Worm (Caenorhabditis elegans): ENCODE measurements around the gene rpl-20.

DNA sequence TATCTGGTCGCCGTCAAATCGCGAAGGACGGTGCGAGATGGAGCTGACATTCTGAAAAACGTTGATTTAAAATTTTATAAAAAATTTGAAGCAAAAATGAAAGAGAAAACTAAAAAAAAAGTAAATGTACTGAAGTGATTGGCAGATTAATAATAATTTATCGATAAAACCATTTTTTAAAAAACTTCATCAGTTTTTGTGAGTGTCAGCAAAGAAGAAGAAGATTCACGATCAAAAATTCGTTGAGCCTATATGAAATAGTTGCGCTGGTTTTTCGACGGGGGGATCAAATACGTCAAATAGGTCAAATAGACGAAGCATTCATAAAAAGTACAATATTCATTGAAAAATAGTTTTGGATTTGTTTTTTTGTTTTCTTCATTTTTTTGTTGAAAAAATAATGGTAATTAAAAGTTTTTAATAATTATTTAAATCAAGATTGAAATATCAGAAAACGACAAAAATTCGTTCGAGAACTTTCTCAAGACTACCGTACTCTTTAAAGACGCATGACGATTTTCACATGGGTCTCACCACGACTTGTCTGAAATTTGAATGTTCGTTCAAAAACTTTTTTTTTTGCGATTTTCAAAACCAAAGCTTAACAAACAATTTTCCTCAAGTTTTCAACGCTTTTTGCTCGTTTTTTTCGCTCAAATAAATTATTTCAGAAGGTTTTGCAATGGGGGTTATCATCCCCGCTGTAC lies 11.0 kb upstream of the rpl-20 start, which contains the start of the genes memi-1 and cyp-31A3:
- TF ChIP-seq zfh-2 (GFP tag; conservative IDR thresholded peaks at IDR 0.05): no peak
- no peak for TF ChIP-seq unc-130 (GFP tag; optimal IDR thresholded peaks at IDR 0.05)
- TF ChIP-seq rcor-1 (GFP tag; IDR thresholded peaks at IDR 0.05): no peak
- TF ChIP-seq pha-4 (tag; optimal IDR thresholded peaks at IDR 0.05): no peak
- no peak for TF ChIP-seq hmg-20 (GFP tag; IDR thresholded peaks at IDR 0.05)
- TF ChIP-seq unc-62 (GFP tag; optimal IDR thresholded peaks at IDR 0.05): no peak
- no peak for TF ChIP-seq chd-7 (tag; optimal IDR thresholded peaks at IDR 0.05)
- TF ChIP-seq cebp-2 (GFP tag; IDR thresholded peaks at IDR 0.05): no peak
- TF ChIP-seq nfya-1 (tag; optimal IDR thresholded peaks at IDR 0.05; ENCODE audit: borderline replicate concordance, insufficient read depth): no peak
- TF ChIP-seq attf-3 (GFP tag; conservative IDR thresholded peaks at IDR 0.05): no peak
